Fruit fly (Drosophila melanogaster) whole organism, embryonic: Measurements from ENCODE around the gene yellow-g.
A peak's percentile ranks its signal among the peaks of the same experiment; 100 is the strongest.

Experiments
- Atf-2 ChIP-seq: fragments of 200-800 bp; sonication (Bioruptor generic); optimal IDR thresholded peaks from 2 replicates; lab custom pipeline; 2016; ENCODE audit warnings: missing biosample characterization, missing genetic modification characterization
- CG10267 ChIP-seq: fragments of 200-800 bp; sonication (Bioruptor generic); optimal IDR thresholded peaks from 2 replicates; lab custom pipeline; 2018; ENCODE audit warnings: missing biosample characterization, mild to moderate bottlenecking, missing genetic modification characterization, moderate library complexity
- CG10321 ChIP-seq: fragments of 200-800 bp; sonication (Bioruptor generic); IDR thresholded peaks from 2 replicates; pipeline ENCODE4 v1.3.6; 2022; ENCODE audit warnings: missing biosample characterization, missing genetic modification characterization
- CG10366 ChIP-seq: fragments of 200-800 bp; sonication (Bioruptor generic); IDR thresholded peaks from 2 replicates; pipeline ENCODE4 v1.3.6; 2022; ENCODE audit warnings: missing biosample characterization, missing genetic modification characterization
- CG10959 ChIP-seq: fragments of 200-800 bp; sonication (Bioruptor generic); IDR thresholded peaks from 2 replicates; pipeline ENCODE4 v1.3.6; 2022; ENCODE audit warnings: missing biosample characterization, missing genetic modification characterization
- CG11247 ChIP-seq: fragments of 200-800 bp; sonication (Bioruptor generic); IDR thresholded peaks from 2 replicates; pipeline ENCODE4 v1.3.6; 2022; ENCODE audit warnings: missing biosample characterization, missing genetic modification characterization
- CG12155 ChIP-seq: fragments of 200-800 bp; sonication (Bioruptor generic); optimal IDR thresholded peaks from 3 replicates; lab custom pipeline; 2016; ENCODE audit warnings: missing biosample characterization, missing genetic modification characterization
- CG13624 ChIP-seq: fragments of 200-800 bp; sonication (Bioruptor generic); optimal IDR thresholded peaks from 2 replicates; lab custom pipeline; 2016; ENCODE audit warnings: missing biosample characterization, missing genetic modification characterization
- CG13775 ChIP-seq: fragments of 200-800 bp; sonication (Bioruptor generic); optimal IDR thresholded peaks from 3 replicates; lab custom pipeline; 2017; ENCODE audit warnings: missing biosample characterization, mild to moderate bottlenecking, missing genetic modification characterization
- CG15601 ChIP-seq: fragments of 200-800 bp; sonication (Bioruptor generic); optimal IDR thresholded peaks from 3 replicates; lab custom pipeline; 2019; ENCODE audit warnings: missing biosample characterization, mild to moderate bottlenecking, missing genetic modification characterization, moderate library complexity
- CG3065 ChIP-seq: fragments of 200-800 bp; sonication (Bioruptor generic); optimal IDR thresholded peaks from 2 replicates; lab custom pipeline; 2016; ENCODE audit warnings: missing biosample characterization, missing genetic modification characterization
- CG3281 ChIP-seq: fragments of 200-800 bp; sonication (Bioruptor generic); optimal IDR thresholded peaks from 3 replicates; lab custom pipeline; 2017; ENCODE audit warnings: missing biosample characterization, mild to moderate bottlenecking, missing genetic modification characterization
- CG3407 ChIP-seq: fragments of 200-800 bp; sonication (Bioruptor generic); optimal IDR thresholded peaks from 2 replicates; lab custom pipeline; 2018; ENCODE audit warnings: missing biosample characterization, mild to moderate bottlenecking, missing genetic modification characterization
- CG4854 ChIP-seq: fragments of 200-800 bp; sonication (Bioruptor generic); optimal IDR thresholded peaks from 2 replicates; lab custom pipeline; 2016; ENCODE audit warnings: missing biosample characterization, missing genetic modification characterization, inconsistent platforms
- CG5953 ChIP-seq: fragments of 200-800 bp; sonication (Bioruptor generic); IDR thresholded peaks from 2 replicates; pipeline ENCODE4 v1.3.6; 2022; ENCODE audit warnings: missing biosample characterization, missing genetic modification characterization
- CG6791 ChIP-seq: fragments of 200-800 bp; sonication (Bioruptor generic); IDR thresholded peaks from 3 replicates; pipeline ENCODE4 v1.3.6; 2022; ENCODE audit warnings: missing biosample characterization, missing genetic modification characterization; ENCODE audit not compliant: partially characterized antibody
- CG7372 ChIP-seq: fragments of 200-800 bp; sonication (Bioruptor generic); IDR thresholded peaks from 2 replicates; pipeline ENCODE4 v1.3.6; 2022; ENCODE audit warnings: missing biosample characterization, missing genetic modification characterization
- CG7786 ChIP-seq: fragments of 200-800 bp; sonication (Bioruptor generic); optimal IDR thresholded peaks from 2 replicates; lab custom pipeline; 2016; ENCODE audit warnings: missing biosample characterization, missing genetic modification characterization
- CG7839 ChIP-seq: fragments of 200-800 bp; sonication (Bioruptor generic); optimal IDR thresholded peaks from 3 replicates; lab custom pipeline; 2018; ENCODE audit warnings: missing biosample characterization, mild to moderate bottlenecking, missing genetic modification characterization, moderate library complexity
- CrebB ChIP-seq: fragments of 200-800 bp; sonication (Bioruptor generic); optimal IDR thresholded peaks from 3 replicates; lab custom pipeline; 2018; ENCODE audit warnings: missing biosample characterization, mild to moderate bottlenecking, missing genetic modification characterization
- Dip3 ChIP-seq: fragments of 200-800 bp; sonication (Bioruptor generic); optimal IDR thresholded peaks from 3 replicates; lab custom pipeline; 2016; ENCODE audit warnings: missing biosample characterization, missing genetic modification characterization
- Dll ChIP-seq: fragments of 200-800 bp; sonication (Bioruptor generic); IDR thresholded peaks from 4 replicates; pipeline ENCODE4 v1.3.6; 2022; ENCODE audit warnings: missing biosample characterization, missing genetic modification characterization; ENCODE audit not compliant: partially characterized antibody
- HLH3B ChIP-seq: fragments of 200-800 bp; sonication (Bioruptor generic); IDR thresholded peaks from 2 replicates; pipeline ENCODE4 v1.3.6; 2022; ENCODE audit warnings: missing biosample characterization, missing genetic modification characterization
- HLHmδ ChIP-seq: fragments of 200-800 bp; sonication (Bioruptor generic); optimal IDR thresholded peaks from 2 replicates; lab custom pipeline; 2018; ENCODE audit warnings: missing biosample characterization, mild to moderate bottlenecking, missing genetic modification characterization, moderate library complexity
- Hr78 ChIP-seq, 2 experiments: fragments of 200-800 bp in 1 of 2; fragments of >200 bp in 1 of 2; sonication (Bioruptor generic) in 1 of 2; optimal IDR thresholded peaks; 2 replicates each; lab custom pipeline; 2017 to 2019; ENCODE audit warnings: missing biosample characterization in 2 of 2, missing genetic modification characterization in 2 of 2, mild to moderate bottlenecking in 1 of 2, moderate library complexity in 1 of 2
- MBD-R2 ChIP-seq: fragments of 200-800 bp; sonication (Bioruptor generic); IDR thresholded peaks from 2 replicates; pipeline ENCODE4 v1.3.6; 2022; ENCODE audit warnings: missing biosample characterization, missing genetic modification characterization
- Meics ChIP-seq: fragments of 200-800 bp; sonication (Bioruptor generic); optimal IDR thresholded peaks from 2 replicates; lab custom pipeline; 2017; ENCODE audit warnings: missing biosample characterization, mild to moderate bottlenecking, missing genetic modification characterization
- Opbp ChIP-seq: fragments of 200-800 bp; sonication (Bioruptor generic); IDR thresholded peaks from 3 replicates; pipeline ENCODE4 v1.3.6; 2022; ENCODE audit warnings: missing biosample characterization, missing genetic modification characterization; ENCODE audit not compliant: partially characterized antibody
- bigmax ChIP-seq: fragments of 200-800 bp; sonication (Bioruptor generic); optimal IDR thresholded peaks from 2 replicates; lab custom pipeline; 2018; ENCODE audit warnings: missing biosample characterization, mild to moderate bottlenecking, missing genetic modification characterization
- btn ChIP-seq: fragments of 200-800 bp; sonication (Bioruptor generic); optimal IDR thresholded peaks from 2 replicates; lab custom pipeline; 2016; ENCODE audit warnings: missing biosample characterization, missing genetic modification characterization
- eve ChIP-seq, 2 experiments: fragments of >200 bp; optimal IDR thresholded peaks; 2 replicates each; lab custom pipeline; 2017; ENCODE audit warnings: missing biosample characterization in 2 of 2, missing genetic modification characterization in 2 of 2
- exex ChIP-seq: fragments of 200-800 bp; sonication (Bioruptor generic); optimal IDR thresholded peaks from 4 replicates; lab custom pipeline; 2018; ENCODE audit warnings: missing biosample characterization, mild to moderate bottlenecking, missing genetic modification characterization, moderate library complexity
- grn ChIP-seq: fragments of 200-800 bp; sonication (Bioruptor generic); optimal IDR thresholded peaks from 3 replicates; lab custom pipeline; 2017; ENCODE audit warnings: missing biosample characterization, missing genetic modification characterization
- insv ChIP-seq, 2 experiments: fragments of 200-800 bp; sonication (Bioruptor generic); optimal IDR thresholded peaks; 3 replicates each; lab custom pipeline; 2016 to 2018; ENCODE audit warnings: missing biosample characterization in 2 of 2, missing genetic modification characterization in 2 of 2
- pum ChIP-seq: fragments of 200-800 bp; sonication (Bioruptor generic); optimal IDR thresholded peaks from 2 replicates; lab custom pipeline; 2016; ENCODE audit warnings: missing biosample characterization, missing genetic modification characterization
- pzg ChIP-seq: fragments of 200-800 bp; sonication (Bioruptor generic); optimal IDR thresholded peaks from 3 replicates; lab custom pipeline; 2018; ENCODE audit warnings: missing biosample characterization, mild to moderate bottlenecking, missing genetic modification characterization, moderate library complexity
- ranshi ChIP-seq: fragments of 200-800 bp; sonication (Bioruptor generic); IDR thresholded peaks from 2 replicates; pipeline ENCODE4 v1.3.6; 2022; ENCODE audit warnings: missing biosample characterization, missing genetic modification characterization
- row ChIP-seq: fragments of 200-800 bp; sonication (Bioruptor generic); IDR thresholded peaks from 3 replicates; pipeline ENCODE4 v1.3.6; 2022; ENCODE audit warnings: missing biosample characterization, missing genetic modification characterization
- salm ChIP-seq: fragments of 200-800 bp; sonication (Bioruptor generic); optimal IDR thresholded peaks from 2 replicates; lab custom pipeline; 2018; ENCODE audit warnings: missing biosample characterization, mild to moderate bottlenecking, missing genetic modification characterization
- sc ChIP-seq, 3 experiments: fragments of >200 bp in 2 of 3; fragments of 200-800 bp in 1 of 3; sonication (Bioruptor generic) in 1 of 3; optimal IDR thresholded peaks; 2 replicates in 2 of 3; 3 replicates in 1 of 3; lab custom pipeline; 2017; ENCODE audit warnings: mild to moderate bottlenecking in 1 of 3, missing biosample characterization in 1 of 3, missing genetic modification characterization in 1 of 3, missing genetic modification reagents in 1 of 3
- sima ChIP-seq: fragments of 200-800 bp; sonication (Bioruptor generic); optimal IDR thresholded peaks from 2 replicates; lab custom pipeline; 2016; ENCODE audit warnings: missing biosample characterization, missing genetic modification characterization
- sisA ChIP-seq: fragments of 200-800 bp; sonication (Bioruptor generic); IDR thresholded peaks from 2 replicates; pipeline ENCODE4 v1.3.6; 2022; ENCODE audit warnings: missing biosample characterization, missing genetic modification characterization
- stc ChIP-seq: fragments of 200-800 bp; sonication (Bioruptor generic); IDR thresholded peaks from 2 replicates; pipeline ENCODE4 v1.3.6; 2022; ENCODE audit warnings: missing biosample characterization, missing genetic modification characterization
- tup ChIP-seq: fragments of 200-800 bp; sonication (Bioruptor generic); optimal IDR thresholded peaks from 2 replicates; lab custom pipeline; 2016; ENCODE audit warnings: missing biosample characterization, mild to moderate bottlenecking, missing genetic modification characterization, moderate library complexity
- vvl ChIP-seq: fragments of 200-800 bp; sonication (Bioruptor generic); IDR thresholded peaks from 2 replicates; pipeline ENCODE4 v1.3.6; 2022; ENCODE audit warnings: missing biosample characterization, missing genetic modification characterization
- z ChIP-seq: fragments of 200-800 bp; sonication (Bioruptor generic); IDR thresholded peaks from 3 replicates; pipeline ENCODE4 v1.3.6; 2022; ENCODE audit warnings: missing biosample characterization, missing genetic modification characterization

yellow-g gene

dm6 chr3L:2268525-2268924 is 4.0 kb downstream of the yellow-g start, which contains the start of gene CG32302:
Gene CG32302 (plus strand): TSS chr3L:2268825.
- TF ChIP-seq z (GFP tag; lab: Robert Waterston, UW), result no peak
- peak; percentile 14 for TF ChIP-seq exex (tag; lab: Kevin White, UChicago)
- no peak for TF ChIP-seq sima (GFP tag; lab: Kevin White, UChicago)
- TF ChIP-seq CG7372 (GFP tag; lab: Robert Waterston, UW), result no peak
- TF ChIP-seq Atf-2 (GFP tag; lab: Kevin White, UChicago), result no peak
- TF ChIP-seq, all 482 proteins: peak for 1

- TF ChIP-seq HLH3B (GFP tag; lab: Robert Waterston, UW) (no peak), Dip3 (no peak), CG13624 (no peak), bigmax (no peak), tup (GFP tag; lab: Kevin White, UChicago) (no peak), HLHmδ (GFP tag; lab: Kevin White, UChicago) (no peak), salm (no peak), eve (GFP tag; optimal IDR thresholded peaks at IDR 0.05; lab: Kevin White, UChicago) (no peak), ranshi (GFP tag; lab: Robert Waterston, UW) (no peak), stc (GFP tag; lab: Robert Waterston, UW) (no peak), btn (no peak), Dll (GFP tag; lab: Robert Waterston, UW) (no peak), CG11247 (GFP tag; lab: Robert Waterston, UW) (no peak), insv (GFP tag; optimal IDR thresholded peaks at IDR 0.05; lab: Kevin White, UChicago) (no peak)
Observed at dm6 chr3L:2267558-2267957, 5.0 kb downstream of the yellow-g start, which contains the start of gene obst-I. Gene obst-I (plus strand): TSS chr3L:2267858.

- TF ChIP-seq MBD-R2, result peak; percentile 95
- TF ChIP-seq Dll (GFP tag; lab: Robert Waterston, UW), result peak; percentile 90
- TF ChIP-seq CrebB (tag; lab: Kevin White, UChicago), result no peak
- peak; percentile 77 for TF ChIP-seq CG3065
- peak; percentile 71 for TF ChIP-seq grn
- TF ChIP-seq CG4854 (GFP tag; lab: Kevin White, UChicago), result no peak
- TF ChIP-seq vvl (GFP tag; lab: Robert Waterston, UW), result peak; percentile 62
- peak; percentile 2 for TF ChIP-seq CG13775 (GFP tag; lab: Kevin White, UChicago)
- peak; percentile 42 for TF ChIP-seq CG12155
- peak; percentile 16 for TF ChIP-seq CG15601 (tag; lab: Kevin White, UChicago)
- peak; percentile 59 for TF ChIP-seq sisA (GFP tag; lab: Robert Waterston, UW)
- TF ChIP-seq CG7839, result peak; percentile 40
- TF ChIP-seq CG5953 (GFP tag; lab: Robert Waterston, UW), result no peak
- peak; percentile 46 for TF ChIP-seq CG7786 (GFP tag; lab: Kevin White, UChicago)
- TF ChIP-seq pzg, result peak; percentile 84
- TF ChIP-seq row (GFP tag; lab: Robert Waterston, UW), result peak; percentile 95
- peak in 1 of 2 experiments; percentile 1 for TF ChIP-seq Hr78 (GFP tag; optimal IDR thresholded peaks at IDR 0.05; lab: Kevin White, UChicago)
- no peak for TF ChIP-seq CG10267
- TF ChIP-seq CG10959 (GFP tag; lab: Robert Waterston, UW), result peak; percentile 32; the same call in 1 of the 2 replicates
- TF ChIP-seq CG6791 (GFP tag; lab: Robert Waterston, UW), result peak; percentile 97
- no peak for TF ChIP-seq CG3407
- TF ChIP-seq CG10321 (GFP tag; lab: Robert Waterston, UW), result no peak
- TF ChIP-seq sc (optimal IDR thresholded peaks at IDR 0.05; lab: Kevin White, UChicago), result no peak
- no peak for TF ChIP-seq sc (GFP tag; optimal IDR thresholded peaks at IDR 0.05; lab: Kevin White, UChicago)
- no peak for TF ChIP-seq CG3281 (GFP tag; lab: Kevin White, UChicago)
- no peak for TF ChIP-seq Meics (GFP tag; lab: Kevin White, UChicago)
- TF ChIP-seq CG10366, result peak; percentile 35; the same call in 1 of the 2 replicates
- peak; percentile 23 for TF ChIP-seq pum (GFP tag; lab: Kevin White, UChicago)
- TF ChIP-seq Opbp, result peak; percentile 98
Observed at dm6 chr3L:2265692-2266444, 6.7 kb downstream of the yellow-g start, which contains the start of the genes ecd and CG13806. Gene ecd (minus strand): TSS chr3L:2265857. Gene CG13806 (plus strand): TSS chr3L:2266394.
